Fruit fly (Drosophila melanogaster) whole organism, embryonic: Measurements from ENCODE around the gene CG13390.
A peak's percentile ranks its signal among the peaks of the same experiment; 100 is the strongest.

ENCODE experiments used
- Ada2b ChIP-seq: fragments of 200-800 bp; sonication (Bioruptor generic); IDR thresholded peaks from 2 replicates; pipeline ENCODE4 v1.3.6; 2022; ENCODE audit warnings: missing biosample characterization, missing genetic modification characterization
- CG10267 ChIP-seq: fragments of 200-800 bp; sonication (Bioruptor generic); optimal IDR thresholded peaks from 2 replicates; lab custom pipeline; 2018; ENCODE audit warnings: missing biosample characterization, mild to moderate bottlenecking, missing genetic modification characterization, moderate library complexity
- CG10462 ChIP-seq: fragments of 200-800 bp; sonication (Bioruptor generic); optimal IDR thresholded peaks from 2 replicates; lab custom pipeline; 2016; ENCODE audit warnings: missing biosample characterization, missing genetic modification characterization
- CG10543 ChIP-seq: fragments of 200-800 bp; sonication (Bioruptor generic); optimal IDR thresholded peaks from 3 replicates; lab custom pipeline; 2017; ENCODE audit warnings: missing biosample characterization, mild to moderate bottlenecking, missing genetic modification characterization, moderate library complexity
- CG10565 ChIP-seq: fragments of 200-800 bp; sonication (Bioruptor generic); optimal IDR thresholded peaks from 3 replicates; lab custom pipeline; 2016; ENCODE audit warnings: missing biosample characterization, mild to moderate bottlenecking, missing genetic modification characterization
- CG11398 ChIP-seq: fragments of 200-800 bp; sonication (Bioruptor generic); optimal IDR thresholded peaks from 2 replicates; lab custom pipeline; 2016; ENCODE audit warnings: missing biosample characterization, missing genetic modification characterization
- CG12236 ChIP-seq: fragments of 200-800 bp; sonication (Bioruptor generic); optimal IDR thresholded peaks from 2 replicates; lab custom pipeline; 2016; ENCODE audit warnings: missing biosample characterization, missing genetic modification characterization
- CG12769 ChIP-seq: fragments of 200-800 bp; sonication (Bioruptor generic); optimal IDR thresholded peaks from 2 replicates; lab custom pipeline; 2019; ENCODE audit warnings: missing biosample characterization, mild to moderate bottlenecking, missing genetic modification characterization, moderate library complexity
- CG14860 ChIP-seq: fragments of 200-800 bp; sonication (Bioruptor generic); IDR thresholded peaks from 3 replicates; pipeline ENCODE4 v1.3.6; 2022; ENCODE audit warnings: missing biosample characterization, missing genetic modification characterization; ENCODE audit not compliant: partially characterized antibody
- CG14965 ChIP-seq: fragments of 200-800 bp; sonication (Bioruptor generic); optimal IDR thresholded peaks from 2 replicates; lab custom pipeline; 2016; ENCODE audit warnings: missing biosample characterization, missing genetic modification characterization, borderline replicate concordance
- CG1647 ChIP-seq: fragments of 200-800 bp; sonication (Bioruptor generic); optimal IDR thresholded peaks from 3 replicates; lab custom pipeline; 2016; ENCODE audit warnings: missing biosample characterization, missing genetic modification characterization
- CG17186 ChIP-seq: fragments of 200-800 bp; sonication (Bioruptor generic); optimal IDR thresholded peaks from 3 replicates; lab custom pipeline; 2017; ENCODE audit warnings: missing biosample characterization, missing genetic modification reagents, missing genetic modification characterization
- CG17385 ChIP-seq: fragments of 200-800 bp; sonication (Bioruptor generic); optimal IDR thresholded peaks from 3 replicates; lab custom pipeline; 2018; ENCODE audit warnings: missing biosample characterization, mild to moderate bottlenecking, missing genetic modification characterization
- CG1792 ChIP-seq: fragments of 200-800 bp; sonication (Bioruptor generic); optimal IDR thresholded peaks from 2 replicates; lab custom pipeline; 2016; ENCODE audit warnings: missing biosample characterization, missing genetic modification characterization
- CG2116 ChIP-seq: fragments of 200-800 bp; sonication (Bioruptor generic); optimal IDR thresholded peaks from 3 replicates; lab custom pipeline; 2018; ENCODE audit warnings: missing biosample characterization, mild to moderate bottlenecking, missing genetic modification characterization
- CG2120 ChIP-seq: fragments of 200-800 bp; sonication (Bioruptor generic); optimal IDR thresholded peaks from 3 replicates; lab custom pipeline; 2016; ENCODE audit warnings: missing biosample characterization, missing genetic modification characterization
- CG2202 ChIP-seq: fragments of 200-800 bp; sonication (Bioruptor generic); optimal IDR thresholded peaks from 2 replicates; lab custom pipeline; 2018; ENCODE audit warnings: missing biosample characterization, mild to moderate bottlenecking, missing genetic modification characterization
- CG3407 ChIP-seq: fragments of 200-800 bp; sonication (Bioruptor generic); optimal IDR thresholded peaks from 2 replicates; lab custom pipeline; 2018; ENCODE audit warnings: missing biosample characterization, mild to moderate bottlenecking, missing genetic modification characterization
- CG4854 ChIP-seq: fragments of 200-800 bp; sonication (Bioruptor generic); optimal IDR thresholded peaks from 2 replicates; lab custom pipeline; 2016; ENCODE audit warnings: missing biosample characterization, missing genetic modification characterization, inconsistent platforms
- CG5245 ChIP-seq: fragments of 200-800 bp; sonication (Bioruptor generic); optimal IDR thresholded peaks from 3 replicates; lab custom pipeline; 2016; ENCODE audit warnings: missing biosample characterization, missing genetic modification characterization
- CG8281 ChIP-seq: fragments of 200-800 bp; sonication (Bioruptor generic); optimal IDR thresholded peaks from 2 replicates; lab custom pipeline; 2018; ENCODE audit warnings: missing biosample characterization, mild to moderate bottlenecking, missing genetic modification characterization, moderate library complexity
- CG8388 ChIP-seq: fragments of 200-800 bp; sonication (Bioruptor generic); optimal IDR thresholded peaks from 2 replicates; lab custom pipeline; 2019; ENCODE audit warnings: missing biosample characterization, mild to moderate bottlenecking, missing genetic modification characterization, moderate library complexity
- Chrac-16 ChIP-seq: fragments of 200-800 bp; sonication (Bioruptor generic); optimal IDR thresholded peaks from 3 replicates; lab custom pipeline; 2016; ENCODE audit warnings: missing biosample characterization, missing genetic modification characterization
- GATAe ChIP-seq: fragments of 200-800 bp; sonication (Bioruptor generic); conservative IDR thresholded peaks from 2 replicates; pipeline ENCODE4 v1.3.6; 2022; ENCODE audit warnings: missing biosample characterization, missing genetic modification characterization
- H2.0 ChIP-seq: fragments of 200-800 bp; sonication (Bioruptor generic); IDR thresholded peaks from 2 replicates; pipeline ENCODE4 v1.3.6; 2022; ENCODE audit warnings: missing biosample characterization, missing genetic modification characterization
- HLH4C ChIP-seq: fragments of 200-800 bp; sonication (Bioruptor generic); IDR thresholded peaks from 3 replicates; pipeline ENCODE4 v1.3.6; 2022; ENCODE audit warnings: missing biosample characterization, missing genetic modification characterization; ENCODE audit not compliant: partially characterized antibody
- Lpt ChIP-seq: fragments of >200 bp; optimal IDR thresholded peaks from 2 replicates; lab custom pipeline; 2018; ENCODE audit warnings: missing biosample characterization, missing genetic modification characterization
- NC2β ChIP-seq: fragments of 200-800 bp; sonication (Bioruptor generic); optimal IDR thresholded peaks from 2 replicates; lab custom pipeline; 2016; ENCODE audit warnings: missing biosample characterization, missing genetic modification characterization
- Nf-YB ChIP-seq: fragments of 200-800 bp; sonication (Bioruptor generic); optimal IDR thresholded peaks from 3 replicates; lab custom pipeline; 2019; ENCODE audit warnings: missing biosample characterization, mild to moderate bottlenecking, missing genetic modification characterization, moderate library complexity
- Oli ChIP-seq: fragments of 200-800 bp; sonication (Bioruptor generic); optimal IDR thresholded peaks from 2 replicates; lab custom pipeline; 2018; ENCODE audit warnings: missing biosample characterization, mild to moderate bottlenecking, missing genetic modification characterization, moderate library complexity
- Sry-β ChIP-seq: fragments of 200-800 bp; sonication (Bioruptor generic); optimal IDR thresholded peaks from 2 replicates; lab custom pipeline; 2018; ENCODE audit warnings: missing biosample characterization, mild to moderate bottlenecking, missing genetic modification characterization, moderate library complexity
- btn ChIP-seq: fragments of 200-800 bp; sonication (Bioruptor generic); optimal IDR thresholded peaks from 2 replicates; lab custom pipeline; 2016; ENCODE audit warnings: missing biosample characterization, missing genetic modification characterization
- crol ChIP-seq: fragments of 200-800 bp; sonication (Bioruptor generic); IDR thresholded peaks from 2 replicates; pipeline ENCODE4 v1.3.6; 2022; ENCODE audit warnings: missing biosample characterization, missing genetic modification characterization
- emc ChIP-seq: fragments of 200-800 bp; sonication (Bioruptor generic); optimal IDR thresholded peaks from 2 replicates; lab custom pipeline; 2016; ENCODE audit warnings: missing biosample characterization, missing genetic modification characterization
- fru ChIP-seq: fragments of >200 bp; optimal IDR thresholded peaks from 2 replicates; lab custom pipeline; 2017
- grn ChIP-seq: fragments of 200-800 bp; sonication (Bioruptor generic); optimal IDR thresholded peaks from 3 replicates; lab custom pipeline; 2017; ENCODE audit warnings: missing biosample characterization, missing genetic modification characterization
- gsb ChIP-seq: fragments of 200-800 bp; sonication (Bioruptor generic); IDR thresholded peaks from 2 replicates; pipeline ENCODE4 v1.3.6; 2022; ENCODE audit warnings: missing biosample characterization, missing genetic modification characterization
- hth ChIP-seq: fragments of >200 bp; optimal IDR thresholded peaks from 2 replicates; lab custom pipeline; 2017; ENCODE audit warnings: inconsistent platforms
- klu ChIP-seq: fragments of 200-800 bp; sonication (Bioruptor generic); IDR thresholded peaks from 2 replicates; pipeline ENCODE4 v1.3.6; 2022; ENCODE audit warnings: missing biosample characterization, missing genetic modification characterization
- lbe ChIP-seq: fragments of 200-800 bp; sonication (Bioruptor generic); optimal IDR thresholded peaks from 2 replicates; lab custom pipeline; 2016; ENCODE audit warnings: missing biosample characterization, mild to moderate bottlenecking, missing genetic modification characterization
- mirr ChIP-seq: fragments of 200-800 bp; sonication (Bioruptor generic); optimal IDR thresholded peaks from 3 replicates; lab custom pipeline; 2018; ENCODE audit warnings: missing biosample characterization, mild to moderate bottlenecking, missing genetic modification characterization
- nerfin-2 ChIP-seq: fragments of 200-800 bp; sonication (Bioruptor generic); IDR thresholded peaks from 2 replicates; pipeline ENCODE4 v1.3.6; 2022; ENCODE audit warnings: missing biosample characterization, missing genetic modification characterization; ENCODE audit not compliant: partially characterized antibody
- pho ChIP-seq: fragments of 200-800 bp; sonication (Bioruptor generic); optimal IDR thresholded peaks from 2 replicates; lab custom pipeline; 2016; ENCODE audit warnings: missing biosample characterization, missing genetic modification characterization
- pros ChIP-seq: fragments of 200-800 bp; sonication (Bioruptor generic); optimal IDR thresholded peaks from 3 replicates; lab custom pipeline; 2019; ENCODE audit warnings: missing biosample characterization, mild to moderate bottlenecking, missing genetic modification characterization, moderate library complexity
- scrt ChIP-seq: fragments of 200-800 bp; sonication (Bioruptor generic); optimal IDR thresholded peaks from 2 replicates; lab custom pipeline; 2018; ENCODE audit warnings: missing biosample characterization, mild to moderate bottlenecking, missing genetic modification characterization, moderate library complexity
- sd ChIP-seq: fragments of 200-800 bp; sonication (Bioruptor generic); optimal IDR thresholded peaks from 3 replicates; lab custom pipeline; 2018; ENCODE audit warnings: missing biosample characterization, mild to moderate bottlenecking, missing genetic modification characterization, moderate library complexity
- shn ChIP-seq: fragments of 200-800 bp; sonication (Bioruptor generic); optimal IDR thresholded peaks from 3 replicates; lab custom pipeline; 2016; ENCODE audit warnings: missing biosample characterization, missing genetic modification characterization
- slp2 ChIP-seq: fragments of 200-800 bp; sonication (Bioruptor generic); optimal IDR thresholded peaks from 2 replicates; lab custom pipeline; 2016; ENCODE audit warnings: missing biosample characterization, missing genetic modification characterization
- tap ChIP-seq: fragments of 200-800 bp; optimal IDR thresholded peaks from 3 replicates; lab custom pipeline; 2019; ENCODE audit warnings: missing biosample characterization, mild to moderate bottlenecking, missing genetic modification characterization, moderate library complexity
- vvl ChIP-seq: fragments of 200-800 bp; sonication (Bioruptor generic); IDR thresholded peaks from 2 replicates; pipeline ENCODE4 v1.3.6; 2022; ENCODE audit warnings: missing biosample characterization, missing genetic modification characterization
- wek ChIP-seq: fragments of 200-800 bp; sonication (Bioruptor generic); optimal IDR thresholded peaks from 3 replicates; lab custom pipeline; 2018; ENCODE audit warnings: missing biosample characterization, mild to moderate bottlenecking, missing genetic modification characterization, moderate library complexity

CG13390 gene

dm6 chr2L:8376717-8377116 lies at the start of gene CG13390, which contains the start of gene CG17294 (continued):
- TF ChIP-seq HLH4C (GFP tag; lab: Robert Waterston, UW) = peak; percentile 76
- TF ChIP-seq Lpt (GFP tag; lab: Kevin White, UChicago) = no peak
- peak; percentile 99 for TF ChIP-seq GATAe (GFP tag; lab: Robert Waterston, UW)
- peak; percentile 94 for TF ChIP-seq wek (GFP tag; lab: Kevin White, UChicago)
- no peak for TF ChIP-seq fru
- peak; percentile 99 for TF ChIP-seq Chrac-16
- peak; percentile 37 for TF ChIP-seq CG14965
- peak; percentile 98 for TF ChIP-seq CG5245 (GFP tag; lab: Kevin White, UChicago)
- TF ChIP-seq CG17385 (GFP tag; lab: Kevin White, UChicago) = peak; percentile 99
- peak; percentile 99 for TF ChIP-seq CG2120
- TF ChIP-seq lbe (GFP tag; lab: Kevin White, UChicago) = peak; percentile 99
- TF ChIP-seq CG12769 (tag; lab: Kevin White, UChicago) = peak; percentile 99
- TF ChIP-seq CG4854 (GFP tag; lab: Kevin White, UChicago) = peak; percentile 97
- peak; percentile 98 for TF ChIP-seq scrt (GFP tag; lab: Kevin White, UChicago)
- TF ChIP-seq CG1647 (GFP tag; lab: Kevin White, UChicago) = peak; percentile 95
- peak; percentile 97 for TF ChIP-seq CG3407 (GFP tag; lab: Kevin White, UChicago)
- peak; percentile 99 for TF ChIP-seq klu
- TF ChIP-seq vvl = peak; percentile 100
- TF ChIP-seq CG11398 (GFP tag; lab: Kevin White, UChicago) = peak; percentile 78
- TF ChIP-seq Ada2b (GFP tag; lab: Robert Waterston, UW) = peak; percentile 100
- TF ChIP-seq tap (tag; lab: Kevin White, UChicago) = peak; percentile 100
- peak; percentile 77 for TF ChIP-seq shn
- peak; percentile 92 for TF ChIP-seq grn (GFP tag; lab: Kevin White, UChicago)
- TF ChIP-seq crol (GFP tag; lab: Robert Waterston, UW) = peak; percentile 92
- TF ChIP-seq btn (GFP tag; lab: Kevin White, UChicago) = peak; percentile 8
- TF ChIP-seq NC2β (GFP tag; lab: Kevin White, UChicago) = peak; percentile 90
- peak; percentile 99 for TF ChIP-seq gsb (GFP tag; lab: Robert Waterston, UW)
- peak; percentile 98 for TF ChIP-seq sd (tag; lab: Kevin White, UChicago)
- TF ChIP-seq CG2116 (GFP tag; lab: Kevin White, UChicago) = peak; percentile 92
- peak; percentile 91 for TF ChIP-seq emc (GFP tag; lab: Kevin White, UChicago)
- TF ChIP-seq CG10267 (tag; lab: Kevin White, UChicago) = peak; percentile 98
- TF ChIP-seq mirr (GFP tag; lab: Kevin White, UChicago) = peak; percentile 99
- TF ChIP-seq CG2202 (tag; lab: Kevin White, UChicago) = peak; percentile 99
- TF ChIP-seq CG17186 = peak; percentile 94
- peak; percentile 95 for TF ChIP-seq pho (GFP tag; lab: Kevin White, UChicago)
- peak; percentile 98 for TF ChIP-seq CG10543
- TF ChIP-seq slp2 (GFP tag; lab: Kevin White, UChicago) = peak; percentile 88
- TF ChIP-seq CG10565 = peak; percentile 93
- peak; percentile 99 for TF ChIP-seq CG8388 (GFP tag; lab: Kevin White, UChicago)
- TF ChIP-seq Oli = peak; percentile 100
- TF ChIP-seq CG8281 (tag; lab: Kevin White, UChicago) = peak; percentile 96
- peak; percentile 76 for TF ChIP-seq Sry-β (GFP tag; lab: Kevin White, UChicago)
- TF ChIP-seq CG1792 = peak; percentile 77
- peak; percentile 85 for TF ChIP-seq CG12236 (GFP tag; lab: Kevin White, UChicago)
- TF ChIP-seq H2.0 (GFP tag; lab: Robert Waterston, UW) = peak; percentile 99
- peak; percentile 89 for TF ChIP-seq pros (GFP tag; lab: Kevin White, UChicago)
- 0 out of 3 replicates have a peak, but pooled peaks have one; percentile 44 for TF ChIP-seq CG14860
- TF ChIP-seq CG10462 (GFP tag; lab: Kevin White, UChicago) = peak; percentile 99
- TF ChIP-seq hth (lab: Kevin White, UChicago) = no peak
- TF ChIP-seq Nf-YB (GFP tag; lab: Kevin White, UChicago) = peak; percentile 91
- peak; percentile 75; the same call in 1 of the 2 replicates for TF ChIP-seq nerfin-2
